Worm (Caenorhabditis elegans) whole organism, mixed stage, embryonic: ENCODE measurements around the gene T16G12.10.

Experiments
- lin-13 ChIP-seq: fragments of 150-350 bp; optimal IDR thresholded peaks from 2 replicates; lab custom pipeline; 2014; ENCODE audit warnings: missing biosample characterization, missing genetic modification characterization
- lsy-2 ChIP-seq: fragments of 150-350 bp; optimal IDR thresholded peaks from 2 replicates; lab custom pipeline; 2014; ENCODE audit warnings: missing biosample characterization, missing genetic modification characterization
- nhr-76 ChIP-seq: sonication (generic microtip); optimal IDR thresholded peaks from 2 replicates; lab custom pipeline; 2017; ENCODE audit warnings: missing biosample characterization, missing genetic modification characterization
- snpc-4 ChIP-seq: fragments of 150-350 bp; optimal IDR thresholded peaks from 2 replicates; lab custom pipeline; 2014; ENCODE audit warnings: missing biosample characterization, missing genetic modification characterization
- unc-39 ChIP-seq: fragments of 150-350 bp; optimal IDR thresholded peaks from 2 replicates; lab custom pipeline; 2014; ENCODE audit warnings: missing biosample characterization, missing genetic modification characterization

ce11 chrIII:10085983-10086382 is 30.1 kb upstream of the T16G12.10 start, which contains the start of gene T16H12.2:
- TF ChIP-seq lsy-2 (no peak), lin-13 (tag; lab: Kevin White, UChicago) (no peak), unc-39 (no peak), nhr-76 (no peak), snpc-4 (tag; lab: Kevin White, UChicago) (no peak)
